Worm (Caenorhabditis elegans): ENCODE data around the gene hipr-1.
A peak's percentile ranks its signal among the peaks of the same experiment; 100 is the strongest.

Gene hipr-1

DNA sequence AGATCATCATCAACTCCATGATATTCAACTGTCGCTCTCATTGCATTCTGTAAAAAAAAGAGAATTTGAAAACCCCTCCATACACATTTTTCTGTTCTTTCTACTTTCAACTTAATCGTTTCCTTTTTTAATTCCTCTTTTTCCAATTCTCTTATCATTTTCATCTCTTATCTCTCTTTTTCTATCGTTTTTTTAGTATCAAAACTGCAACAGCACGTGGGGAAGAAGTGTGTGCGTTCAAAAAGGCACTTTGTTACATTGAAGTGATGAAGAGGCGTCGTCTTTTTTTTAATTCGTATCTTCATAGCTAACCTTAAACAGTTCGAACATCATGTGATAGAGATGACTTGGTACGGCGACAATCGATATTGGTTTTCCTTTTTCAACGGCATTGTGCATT, 19.1 kb downstream of the hipr-1 start:
- TF ChIP-seq ceh-30 (tag; optimal IDR thresholded peaks at IDR 0.05) = no peak
- TF ChIP-seq ztf-16 (tag; optimal IDR thresholded peaks at IDR 0.05) = no peak
- no peak for TF ChIP-seq hlh-8 (tag; optimal IDR thresholded peaks at IDR 0.05)
- no peak for TF ChIP-seq nhr-232 (tag; optimal IDR thresholded peaks at IDR 0.05)
- TF ChIP-seq ceh-9 (tag; optimal IDR thresholded peaks at IDR 0.05) = no peak
- TF ChIP-seq elt-4 (tag; optimal IDR thresholded peaks at IDR 0.05) = no peak
- TF ChIP-seq pat-9 (tag; optimal IDR thresholded peaks at IDR 0.05) = no peak
- peak; percentile 17 for TF ChIP-seq elt-2 (tag; optimal IDR thresholded peaks at IDR 0.05)

ce11 chrIII:8739786-8740185, 19.8 kb downstream of the hipr-1 start:
- TF ChIP-seq elt-4 (tag; optimal IDR thresholded peaks at IDR 0.05) (no peak), nhr-232 (tag; optimal IDR thresholded peaks at IDR 0.05) (no peak), C38D4.7 (GFP tag; optimal IDR thresholded peaks at IDR 0.05) (no peak), lim-6 (tag; optimal IDR thresholded peaks at IDR 0.05) (no peak), unc-42 (tag; optimal IDR thresholded peaks at IDR 0.05) (no peak)

- TF ChIP-seq dmd-4 (tag; optimal IDR thresholded peaks at IDR 0.05; ENCODE audit: borderline replicate concordance) (peak; percentile 24), ceh-30 (tag; optimal IDR thresholded peaks at IDR 0.05) (peak; percentile 55), hlh-13 (GFP tag; optimal IDR thresholded peaks at IDR 0.05) (peak; percentile 27), che-1 (tag; optimal IDR thresholded peaks at IDR 0.05) (peak; percentile 52), lim-6 (tag; optimal IDR thresholded peaks at IDR 0.05) (no peak), pqm-1 (tag; optimal IDR thresholded peaks at IDR 0.05) (peak; percentile 53), eyg-1 (tag; optimal IDR thresholded peaks at IDR 0.05) (peak; percentile 12), hlh-6 (tag; optimal IDR thresholded peaks at IDR 0.05) (no peak), C38D4.7 (GFP tag; optimal IDR thresholded peaks at IDR 0.05) (peak; percentile 43), lin-11 (tag; optimal IDR thresholded peaks at IDR 0.05) (peak; percentile 65), ceh-34 (tag; optimal IDR thresholded peaks at IDR 0.05) (peak; percentile 84), ttx-3 (tag; optimal IDR thresholded peaks at IDR 0.05) (peak; percentile 48), tbx-7 (tag; optimal IDR thresholded peaks at IDR 0.05) (peak; percentile 24), pha-2 (tag; optimal IDR thresholded peaks at IDR 0.05) (peak; percentile 64), unc-86 (tag; optimal IDR thresholded peaks at IDR 0.05) (peak; percentile 64), nhr-11 (tag; optimal IDR thresholded peaks at IDR 0.05) (no peak), ceh-48 (tag; optimal IDR thresholded peaks at IDR 0.05) (peak; percentile 55), mec-3 (tag; optimal IDR thresholded peaks at IDR 0.05; ENCODE audit: borderline replicate concordance) (no peak), tbx-2 (tag; optimal IDR thresholded peaks at IDR 0.05) (peak; percentile 83), ceh-9 (tag; optimal IDR thresholded peaks at IDR 0.05) (no peak), gmeb-2 (tag; optimal IDR thresholded peaks at IDR 0.05) (peak; percentile 63), ahr-1 (tag; optimal IDR thresholded peaks at IDR 0.05) (peak; percentile 47), elt-4 (tag; optimal IDR thresholded peaks at IDR 0.05) (no peak), K02D7.2 (tag; optimal IDR thresholded peaks at IDR 0.05) (peak; percentile 1), hlh-15 (tag; optimal IDR thresholded peaks at IDR 0.05) (peak; percentile 43), ceh-19 (GFP tag; optimal IDR thresholded peaks at IDR 0.05) (peak; percentile 70), ceh-22 (tag; optimal IDR thresholded peaks at IDR 0.05) (no peak), ets-4 (tag; optimal IDR thresholded peaks at IDR 0.05) (peak; percentile 64), unc-42 (tag; optimal IDR thresholded peaks at IDR 0.05) (peak; percentile 90), fax-1 (tag; optimal IDR thresholded peaks at IDR 0.05) (peak; percentile 44), Y22D7AL.16 (tag; optimal IDR thresholded peaks at IDR 0.05) (peak; percentile 6), ceh-31 (tag; optimal IDR thresholded peaks at IDR 0.05) (peak; percentile 82), elt-2 (tag; optimal IDR thresholded peaks at IDR 0.05) (peak; percentile 71), madf-2 (tag; optimal IDR thresholded peaks at IDR 0.05) (peak; percentile 39), F13H6.1 (tag; optimal IDR thresholded peaks at IDR 0.05) (peak; percentile 73), nfya-1 (tag; optimal IDR thresholded peaks at IDR 0.05) (peak; percentile 89), rnt-1 (tag; optimal IDR thresholded peaks at IDR 0.05) (peak; percentile 66), sox-2 (GFP tag; IDR thresholded peaks at IDR 0.05) (no peak), ceh-2 (tag; optimal IDR thresholded peaks at IDR 0.05) (peak; percentile 58), unc-3 (GFP tag; conservative IDR thresholded peaks at IDR 0.05) (peak; percentile 45; the same call in 1 of the 2 replicates), unc-3 (tag; optimal IDR thresholded peaks at IDR 0.05) (peak; percentile 40), sdc-2 (tag; optimal IDR thresholded peaks at IDR 0.05) (peak; percentile 45), ceh-6 (GFP tag; optimal IDR thresholded peaks at IDR 0.05) (peak; percentile 73), ceh-24 (tag; optimal IDR thresholded peaks at IDR 0.05) (no peak)
These were observed 21.4 kb downstream of the hipr-1 start, which contains the start of gene pdhk-2 for ce11 chrIII:8741276-8741860. Gene pdhk-2 (minus strand): TSS chrIII:8741412.
